Worm (Caenorhabditis elegans) whole organism, L2 larva: ENCODE measurements around the gene hpo-31.

Experiments used
- C34F6.9 ChIP-seq: fragments of 150-350 bp; optimal IDR thresholded peaks from 2 replicates; lab custom pipeline; 2014; ENCODE audit warnings: missing biosample characterization, missing genetic modification characterization
- F13H6.1 ChIP-seq: sonication (generic microtip); optimal IDR thresholded peaks from 2 replicates; lab custom pipeline; 2016; ENCODE audit warnings: missing genetic modification characterization, missing compliant biosample characterization
- R02D3.7 ChIP-seq: fragments of 150-350 bp; optimal IDR thresholded peaks from 2 replicates; lab custom pipeline; 2014; ENCODE audit warnings: missing biosample characterization, missing genetic modification characterization
- alr-1 ChIP-seq: fragments of 150-350 bp; optimal IDR thresholded peaks from 2 replicates; lab custom pipeline; 2014; ENCODE audit warnings: missing biosample characterization, missing genetic modification characterization
- aly-2 ChIP-seq: fragments of 150-350 bp; optimal IDR thresholded peaks from 2 replicates; lab custom pipeline; 2014; ENCODE audit warnings: missing biosample characterization, missing genetic modification characterization
- ama-1 ChIP-seq: fragments of 150-350 bp; optimal IDR thresholded peaks from 2 replicates; lab custom pipeline; 2018; ENCODE audit warnings: inconsistent platforms
- blmp-1 ChIP-seq: sonication (generic microtip); optimal IDR thresholded peaks from 2 replicates; lab custom pipeline; 2017; ENCODE audit warnings: missing genetic modification characterization, mild to moderate bottlenecking, missing compliant biosample characterization, antibody characterized with exemption, moderate library complexity; ENCODE audit not compliant: insufficient read depth
- ceh-16 ChIP-seq: fragments of 150-350 bp; optimal IDR thresholded peaks from 2 replicates; lab custom pipeline; 2014; ENCODE audit warnings: missing biosample characterization, missing genetic modification characterization
- ceh-82 ChIP-seq: fragments of 150-350 bp; optimal IDR thresholded peaks from 2 replicates; lab custom pipeline; 2014; ENCODE audit warnings: missing biosample characterization, missing genetic modification characterization
- crh-2 ChIP-seq: sonication (generic microtip); optimal IDR thresholded peaks from 2 replicates; lab custom pipeline; 2017; ENCODE audit warnings: missing biosample characterization, missing genetic modification characterization
- dmd-4 ChIP-seq: sonication (generic microtip); optimal IDR thresholded peaks from 2 replicates; lab custom pipeline; 2017; ENCODE audit warnings: missing biosample characterization, missing genetic modification characterization
- egl-27 ChIP-seq: sonication (generic microtip); optimal IDR thresholded peaks from 3 replicates; lab custom pipeline; 2017; ENCODE audit warnings: missing biosample characterization, missing genetic modification reagents, missing genetic modification characterization
- elt-1 ChIP-seq: fragments of 150-350 bp; optimal IDR thresholded peaks from 2 replicates; lab custom pipeline; 2014; ENCODE audit warnings: missing biosample characterization, missing genetic modification characterization
- elt-3 ChIP-seq: sonication (generic microtip); optimal IDR thresholded peaks from 2 replicates; lab custom pipeline; 2017; ENCODE audit warnings: missing biosample characterization, missing genetic modification characterization
- fos-1 ChIP-seq: fragments of 150-350 bp; optimal IDR thresholded peaks from 2 replicates; lab custom pipeline; 2014; ENCODE audit warnings: missing biosample characterization, missing genetic modification characterization
- gmeb-1 ChIP-seq: fragments of 150-350 bp; optimal IDR thresholded peaks from 2 replicates; lab custom pipeline; 2014; ENCODE audit warnings: missing biosample characterization, missing genetic modification characterization
- lin-11 ChIP-seq: fragments of 150-350 bp; sonication (generic microtip); optimal IDR thresholded peaks from 2 replicates; lab custom pipeline; 2014; ENCODE audit warnings: missing biosample characterization, missing genetic modification characterization, inconsistent platforms, mixed read lengths
- lin-13 ChIP-seq: fragments of 150-350 bp; optimal IDR thresholded peaks from 2 replicates; lab custom pipeline; 2014; ENCODE audit warnings: missing biosample characterization, missing genetic modification reagents, missing genetic modification characterization
- lsy-2 ChIP-seq, 2 experiments: fragments of 150-350 bp in 1 of 2; sonication (generic microtip) in 1 of 2; optimal IDR thresholded peaks; 2 replicates each; lab custom pipeline; 2014 to 2017; ENCODE audit warnings: missing biosample characterization in 2 of 2, missing genetic modification characterization in 2 of 2
- mab-5 ChIP-seq: fragments of 150-350 bp; optimal IDR thresholded peaks from 2 replicates; lab custom pipeline; 2014; ENCODE audit warnings: missing biosample characterization, missing genetic modification characterization
- mbf-1 ChIP-seq: sonication (generic microtip); optimal IDR thresholded peaks from 2 replicates; lab custom pipeline; 2017; ENCODE audit warnings: missing biosample characterization, missing genetic modification characterization
- mdl-1 ChIP-seq, 2 experiments: fragments of 150-350 bp in 1 of 2; sonication (generic microtip) in 1 of 2; optimal IDR thresholded peaks; 2 replicates each; lab custom pipeline; 2017; ENCODE audit warnings: missing biosample characterization in 2 of 2, missing genetic modification characterization in 2 of 2
- nhr-10 ChIP-seq: sonication (generic microtip); optimal IDR thresholded peaks from 2 replicates; lab custom pipeline; 2017; ENCODE audit warnings: missing biosample characterization, missing genetic modification characterization
- nhr-11 ChIP-seq: fragments of 150-350 bp; optimal IDR thresholded peaks from 2 replicates; lab custom pipeline; 2014; ENCODE audit warnings: missing biosample characterization, missing genetic modification characterization
- nhr-12 ChIP-seq: fragments of 150-350 bp; optimal IDR thresholded peaks from 2 replicates; lab custom pipeline; 2014; ENCODE audit warnings: missing biosample characterization, missing genetic modification characterization
- nhr-129 ChIP-seq: fragments of 150-350 bp; optimal IDR thresholded peaks from 2 replicates; lab custom pipeline; 2014; ENCODE audit warnings: missing biosample characterization, missing genetic modification characterization
- nhr-21 ChIP-seq: fragments of 150-350 bp; optimal IDR thresholded peaks from 2 replicates; lab custom pipeline; 2014; ENCODE audit warnings: missing biosample characterization, missing genetic modification characterization
- nhr-23 ChIP-seq: fragments of 150-350 bp; optimal IDR thresholded peaks from 2 replicates; lab custom pipeline; 2014; ENCODE audit warnings: missing biosample characterization, missing genetic modification reagents, missing genetic modification characterization
- nhr-237 ChIP-seq: fragments of 150-350 bp; optimal IDR thresholded peaks from 2 replicates; lab custom pipeline; 2014; ENCODE audit warnings: missing biosample characterization, missing genetic modification characterization
- nhr-25 ChIP-seq: fragments of 150-350 bp; sonication (generic microtip); optimal IDR thresholded peaks from 3 replicates; lab custom pipeline; 2014; ENCODE audit warnings: missing biosample characterization, missing genetic modification characterization
- nhr-6 ChIP-seq: fragments of 150-350 bp; optimal IDR thresholded peaks from 2 replicates; lab custom pipeline; 2014; ENCODE audit warnings: missing biosample characterization, missing genetic modification characterization
- nhr-77 ChIP-seq: fragments of 150-350 bp; optimal IDR thresholded peaks from 2 replicates; lab custom pipeline; 2014; ENCODE audit warnings: missing biosample characterization, missing genetic modification characterization
- peb-1 ChIP-seq: fragments of 150-350 bp; optimal IDR thresholded peaks from 2 replicates; lab custom pipeline; 2014; ENCODE audit warnings: missing biosample characterization, missing genetic modification characterization
- sem-4 ChIP-seq: fragments of 150-350 bp; optimal IDR thresholded peaks from 2 replicates; lab custom pipeline; 2014; ENCODE audit warnings: missing biosample characterization, missing genetic modification reagents, missing genetic modification characterization
- skn-1 ChIP-seq: sonication (generic microtip); optimal IDR thresholded peaks from 2 replicates; lab custom pipeline; 2017; ENCODE audit warnings: missing biosample characterization, missing genetic modification characterization
- sma-3 ChIP-seq: sonication (generic microtip); optimal IDR thresholded peaks from 2 replicates; lab custom pipeline; 2016; ENCODE audit warnings: missing genetic modification reagents, missing genetic modification characterization, missing compliant biosample characterization
- sma-9 ChIP-seq, 2 experiments: fragments of 150-350 bp in 1 of 2; sonication (generic microtip) in 1 of 2; optimal IDR thresholded peaks; 2 replicates each; lab custom pipeline; 2014 to 2016; ENCODE audit warnings: missing genetic modification characterization in 2 of 2, mild to moderate bottlenecking in 1 of 2, missing biosample characterization in 1 of 2, missing compliant biosample characterization in 1 of 2, missing genetic modification reagents in 1 of 2, moderate library complexity in 1 of 2
- snpc-4 ChIP-seq: fragments of 150-350 bp; optimal IDR thresholded peaks from 2 replicates; lab custom pipeline; 2014; ENCODE audit warnings: missing biosample characterization, missing genetic modification characterization
- unc-39 ChIP-seq: fragments of 150-350 bp; optimal IDR thresholded peaks from 2 replicates; lab custom pipeline; 2014; ENCODE audit warnings: missing biosample characterization, missing genetic modification characterization
- unc-55 ChIP-seq: fragments of 150-350 bp; sonication (generic microtip); optimal IDR thresholded peaks from 3 replicates; lab custom pipeline; 2014; ENCODE audit warnings: missing biosample characterization, missing genetic modification reagents, missing genetic modification characterization
- zag-1 ChIP-seq: fragments of 150-350 bp; optimal IDR thresholded peaks from 2 replicates; lab custom pipeline; 2014; ENCODE audit warnings: missing biosample characterization, missing genetic modification characterization
- ztf-1 ChIP-seq: fragments of 200-800 bp; sonication (Bioruptor generic); conservative IDR thresholded peaks from 2 replicates; pipeline ENCODE4 v1.3.6; 2022; ENCODE audit warnings: missing genetic modification characterization, missing compliant biosample characterization
- ztf-11 ChIP-seq: sonication (generic microtip); optimal IDR thresholded peaks from 2 replicates; lab custom pipeline; 2017; ENCODE audit warnings: missing biosample characterization, missing genetic modification characterization
- ztf-4 ChIP-seq: fragments of 150-350 bp; optimal IDR thresholded peaks from 2 replicates; lab custom pipeline; 2014; ENCODE audit warnings: missing biosample characterization, missing genetic modification characterization

Gene hpo-31

ce11 chrV:13799190-13799589 is 23.7 kb upstream of the hpo-31 start:
- no peak for TF ChIP-seq nhr-25 (tag; lab: Kevin White, UChicago)
- TF ChIP-seq skn-1 (tag; lab: Kevin White, UChicago), result no peak
- no peak for TF ChIP-seq nhr-23
- no peak for TF ChIP-seq snpc-4 (tag; lab: Kevin White, UChicago)
- TF ChIP-seq ceh-16 (tag; lab: Kevin White, UChicago), result no peak
- no peak for TF ChIP-seq nhr-10
- TF ChIP-seq alr-1 (tag; lab: Kevin White, UChicago), result no peak
- TF ChIP-seq mbf-1 (tag; lab: Kevin White, UChicago), result no peak
- TF ChIP-seq ama-1 (lab: Kevin White, UChicago), result no peak
- TF ChIP-seq lin-13 (GFP tag; lab: Kevin White, UChicago), result no peak

ce11 chrV:13803902-13804301 is 18.9 kb upstream of the hpo-31 start, which contains the start of gene swan-2:
Gene swan-2 (minus strand): TSS chrV:13804281.
- TF ChIP-seq ztf-11 (tag; lab: Kevin White, UChicago) (no peak), nhr-129 (peak; percentile 30)

- peak; percentile 47 for TF ChIP-seq blmp-1 (tag; lab: Kevin White, UChicago)
- TF ChIP-seq zag-1 (tag; lab: Kevin White, UChicago), result no peak
- no peak for TF ChIP-seq mdl-1 (tag; optimal IDR thresholded peaks at IDR 0.05; lab: Kevin White, UChicago)
- TF ChIP-seq sem-4, result peak; percentile 16
- no peak for TF ChIP-seq ztf-11 (tag; lab: Kevin White, UChicago)
- peak in 1 of 2 experiments; percentile 35 for TF ChIP-seq lsy-2 (tag; optimal IDR thresholded peaks at IDR 0.05; lab: Kevin White, UChicago)
- TF ChIP-seq dmd-4, result no peak
- TF ChIP-seq sma-9 (GFP tag; optimal IDR thresholded peaks at IDR 0.05; lab: Kevin White, UChicago), result peak; percentile 16
- TF ChIP-seq sma-9 (tag; optimal IDR thresholded peaks at IDR 0.05; lab: Kevin White, UChicago), result no peak
- no peak for TF ChIP-seq nhr-6 (tag; lab: Kevin White, UChicago)
- no peak for TF ChIP-seq nhr-25 (tag; lab: Kevin White, UChicago)
- peak; percentile 12 for TF ChIP-seq nhr-129
- peak; percentile 3 for TF ChIP-seq C34F6.9 (tag; lab: Kevin White, UChicago)
- TF ChIP-seq skn-1 (tag; lab: Kevin White, UChicago), result no peak
- TF ChIP-seq F13H6.1 (tag; lab: Kevin White, UChicago), result peak; percentile 27
Observed at ce11 chrV:13807232-13807631, 15.6 kb upstream of the hpo-31 start, which contains the start of gene swan-1. Gene swan-1 (minus strand): TSS chrV:13807237.

- no peak for TF ChIP-seq elt-1 (tag; lab: Kevin White, UChicago)
- TF ChIP-seq ceh-82, result no peak
- peak; percentile 41 for TF ChIP-seq sma-9 (GFP tag; optimal IDR thresholded peaks at IDR 0.05; lab: Kevin White, UChicago)
- no peak for TF ChIP-seq sma-9 (tag; optimal IDR thresholded peaks at IDR 0.05; lab: Kevin White, UChicago)
- TF ChIP-seq gmeb-1, result peak; percentile 46
- no peak for TF ChIP-seq zag-1 (tag; lab: Kevin White, UChicago)
- TF ChIP-seq ztf-1, result no peak
- TF ChIP-seq nhr-11 (tag; lab: Kevin White, UChicago), result no peak
- TF ChIP-seq lin-13 (GFP tag; lab: Kevin White, UChicago), result peak; percentile 24
- no peak for TF ChIP-seq nhr-23
- TF ChIP-seq blmp-1 (tag; lab: Kevin White, UChicago), result peak; percentile 63
- no peak for TF ChIP-seq mbf-1 (tag; lab: Kevin White, UChicago)
- TF ChIP-seq alr-1 (tag; lab: Kevin White, UChicago), result no peak
- TF ChIP-seq nhr-10, result no peak
- TF ChIP-seq unc-39 (tag; lab: Kevin White, UChicago), result peak; percentile 7
- peak; percentile 94 for TF ChIP-seq nhr-129
- peak; percentile 89 for TF ChIP-seq F13H6.1 (tag; lab: Kevin White, UChicago)
- peak; percentile 75 for TF ChIP-seq crh-2 (tag; lab: Kevin White, UChicago)
- no peak for TF ChIP-seq sma-3
- TF ChIP-seq nhr-77 (tag; lab: Kevin White, UChicago), result no peak
- peak; percentile 80 for TF ChIP-seq unc-55 (GFP tag; lab: Kevin White, UChicago)
- TF ChIP-seq R02D3.7 (tag; lab: Kevin White, UChicago), result no peak
- TF ChIP-seq mdl-1 (tag; optimal IDR thresholded peaks at IDR 0.05; lab: Kevin White, UChicago), result no peak
- TF ChIP-seq nhr-237 (tag; lab: Kevin White, UChicago), result no peak
- TF ChIP-seq ztf-11 (tag; lab: Kevin White, UChicago), result no peak
- TF ChIP-seq lin-11 (tag; lab: Kevin White, UChicago), result peak; percentile 5
- TF ChIP-seq nhr-21, result no peak
- TF ChIP-seq nhr-12, result no peak
- no peak for TF ChIP-seq nhr-25 (tag; lab: Kevin White, UChicago)
- TF ChIP-seq mab-5 (tag; lab: Kevin White, UChicago), result no peak
- TF ChIP-seq ama-1 (lab: Kevin White, UChicago), result no peak
- TF ChIP-seq ztf-4, result no peak
- TF ChIP-seq peb-1 (tag; lab: Kevin White, UChicago), result no peak
- TF ChIP-seq elt-3 (tag; lab: Kevin White, UChicago), result no peak
- TF ChIP-seq aly-2 (tag; lab: Kevin White, UChicago), result no peak
- peak in 1 of 2 experiments; percentile 63 for TF ChIP-seq lsy-2 (tag; optimal IDR thresholded peaks at IDR 0.05; lab: Kevin White, UChicago)
- TF ChIP-seq fos-1, result peak; percentile 78
- no peak for TF ChIP-seq snpc-4 (tag; lab: Kevin White, UChicago)
- TF ChIP-seq C34F6.9 (tag; lab: Kevin White, UChicago), result peak; percentile 76
- no peak for TF ChIP-seq egl-27 (tag; lab: Kevin White, UChicago)
- TF ChIP-seq ceh-16 (tag; lab: Kevin White, UChicago), result peak; percentile 0
Observed at ce11 chrV:13808462-13808867, 14.4 kb upstream of the hpo-31 start.
